Fruit fly (Drosophila melanogaster): ENCODE results near the gene CG34276.

DNA sequence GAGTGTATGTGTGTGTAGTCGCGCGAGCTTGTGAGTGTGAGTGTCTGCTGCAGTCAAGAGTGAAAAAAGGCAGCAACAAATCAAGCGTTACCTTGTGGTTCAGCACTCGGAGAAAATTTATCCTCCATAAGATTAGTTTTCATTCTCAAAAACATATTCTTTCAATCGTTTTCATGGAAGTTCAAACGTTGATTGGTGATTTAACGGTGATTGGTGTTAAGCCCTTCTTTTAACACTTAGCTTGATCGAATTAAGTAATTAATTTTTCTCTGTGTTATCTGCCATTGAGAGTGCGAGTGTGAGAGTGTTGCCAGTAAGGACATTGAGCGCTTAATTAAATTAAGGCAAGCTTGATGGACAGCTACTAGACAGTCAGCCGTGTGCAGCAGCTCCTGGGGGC is 25.8 kb upstream of the CG34276 start:
- TF ChIP-seq Myc (optimal IDR thresholded peaks at IDR 0.05) (no peak), psq (optimal IDR thresholded peaks at IDR 0.05) (no peak)
